Worm (Caenorhabditis elegans): ENCODE measurements around the gene K07B1.4.
"Not testable (repeated sequence)": the region's sequence is repeated elsewhere in the genome, so short reads cannot be mapped to it uniquely, and the experiment has no call there.

- 0 out of 2 replicates have a peak, but pooled peaks have one; percentile 15 for TF ChIP-seq klf-2 (GFP tag; conservative IDR thresholded peaks at IDR 0.05)
- not testable (repeated sequence) for TF ChIP-seq flt-1 (GFP tag; IDR thresholded peaks at IDR 0.05)
Measured at ce11 chrV:9339292-9339691, 10.5 kb downstream of the K07B1.4 start.

Data from whole organism, midembryonic.